Worm (Caenorhabditis elegans) whole organism, L4 larva: ENCODE data around the gene nhr-213.

Experiments used
- D1046.2 ChIP-seq: fragments of 200-800 bp; sonication (Bioruptor generic); IDR thresholded peaks from 2 replicates; pipeline ENCODE4 v1.3.6; 2022; ENCODE audit warnings: missing genetic modification characterization, missing compliant biosample characterization
- F10B5.3 ChIP-seq: sonication (generic microtip); optimal IDR thresholded peaks from 2 replicates; lab custom pipeline; 2016; ENCODE audit warnings: mild to moderate bottlenecking, missing genetic modification characterization, missing compliant biosample characterization
- F26F4.8 ChIP-seq: fragments of 200-800 bp; sonication (Bioruptor generic); conservative IDR thresholded peaks from 2 replicates; pipeline ENCODE4 v1.3.6; 2022; ENCODE audit warnings: missing genetic modification characterization, missing compliant biosample characterization
- F37D6.2 ChIP-seq: sonication (generic microtip); optimal IDR thresholded peaks from 2 replicates; lab custom pipeline; 2016; ENCODE audit warnings: mild to moderate bottlenecking, missing genetic modification characterization, missing compliant biosample characterization
- F49E8.2 ChIP-seq: sonication (generic microtip); optimal IDR thresholded peaks from 2 replicates; lab custom pipeline; 2016; ENCODE audit warnings: missing compliant biosample characterization, mild to moderate bottlenecking, missing genetic modification characterization, borderline replicate concordance
- R02D3.7 ChIP-seq: fragments of 150-350 bp; sonication (generic microtip); optimal IDR thresholded peaks from 3 replicates; lab custom pipeline; 2014; ENCODE audit warnings: missing biosample characterization, missing genetic modification characterization
- Y105C5A.15 ChIP-seq: fragments of 200-800 bp; sonication (Bioruptor generic); IDR thresholded peaks from 2 replicates; pipeline ENCODE4 v1.3.6; 2022; ENCODE audit warnings: missing genetic modification characterization, missing compliant biosample characterization
- Y75B8A.6 ChIP-seq: fragments of 200-800 bp; sonication (Bioruptor generic); IDR thresholded peaks from 2 replicates; pipeline ENCODE4 v1.3.6; 2022; ENCODE audit warnings: missing genetic modification reagents, missing genetic modification characterization, missing compliant biosample characterization
- ZK337.2 ChIP-seq: fragments of 200-800 bp; sonication (Bioruptor generic); IDR thresholded peaks from 2 replicates; pipeline ENCODE4 v1.3.6; 2022; ENCODE audit warnings: missing genetic modification reagents, missing genetic modification characterization, missing compliant biosample characterization
- aha-1 ChIP-seq: fragments of 150-350 bp; peaks from one replicate; lab custom pipeline; 2014; ENCODE audit warnings: missing biosample characterization, missing genetic modification characterization
- aly-2 ChIP-seq: sonication (generic microtip); optimal IDR thresholded peaks from 2 replicates; lab custom pipeline; 2018; ENCODE audit warnings: missing biosample characterization, missing genetic modification characterization
- ama-1 ChIP-seq: fragments of 150-350 bp; optimal IDR thresholded peaks from 2 replicates; lab custom pipeline; 2014; ENCODE audit warnings: inconsistent platforms, mixed read lengths
- attf-4 ChIP-seq: sonication (generic microtip); optimal IDR thresholded peaks from 3 replicates; lab custom pipeline; 2017; ENCODE audit warnings: missing biosample characterization, missing genetic modification characterization
- ceh-20 ChIP-seq: fragments of 200-800 bp; sonication (Bioruptor generic); IDR thresholded peaks from 2 replicates; pipeline ENCODE4 v1.3.6; 2022; ENCODE audit warnings: missing genetic modification reagents, missing genetic modification characterization, missing compliant biosample characterization
- ceh-28 ChIP-seq: fragments of 150-350 bp; optimal IDR thresholded peaks from 2 replicates; lab custom pipeline; 2014; ENCODE audit warnings: missing biosample characterization, missing genetic modification reagents, missing genetic modification characterization
- ceh-32 ChIP-seq: sonication (generic microtip); optimal IDR thresholded peaks from 2 replicates; lab custom pipeline; 2016; ENCODE audit warnings: mild to moderate bottlenecking, missing genetic modification characterization, missing compliant biosample characterization; ENCODE audit not compliant: poor library complexity
- ceh-62 ChIP-seq: sonication (generic microtip); optimal IDR thresholded peaks from 2 replicates; lab custom pipeline; 2017; ENCODE audit warnings: missing biosample characterization, missing genetic modification characterization
- ces-1 ChIP-seq: fragments of 150-350 bp; sonication (generic microtip); optimal IDR thresholded peaks from 4 replicates; lab custom pipeline; 2014; ENCODE audit warnings: missing biosample characterization, missing genetic modification reagents, missing genetic modification characterization
- cey-2 ChIP-seq: sonication (generic microtip); optimal IDR thresholded peaks from 3 replicates; lab custom pipeline; 2017; ENCODE audit warnings: missing genetic modification characterization, mild to moderate bottlenecking, missing compliant biosample characterization, antibody characterized with exemption, borderline replicate concordance; ENCODE audit not compliant: insufficient read depth
- daf-19 ChIP-seq: fragments of 200-800 bp; sonication (Bioruptor generic); conservative IDR thresholded peaks from 2 replicates; pipeline ENCODE4 v1.3.6; 2022; ENCODE audit warnings: missing genetic modification characterization, missing compliant biosample characterization
- daf-8 ChIP-seq: fragments of 200-800 bp; sonication (Bioruptor generic); IDR thresholded peaks from 2 replicates; pipeline ENCODE4 v1.3.6; 2022; ENCODE audit warnings: missing genetic modification characterization, missing compliant biosample characterization
- dmd-6 ChIP-seq: fragments of 200-800 bp; sonication (Bioruptor generic); IDR thresholded peaks from 2 replicates; pipeline ENCODE4 v1.3.6; 2022; ENCODE audit warnings: missing genetic modification reagents, missing genetic modification characterization, missing compliant biosample characterization
- dmd-8 ChIP-seq: fragments of 200-800 bp; sonication (Bioruptor generic); IDR thresholded peaks from 2 replicates; pipeline ENCODE4 v1.3.6; 2022; ENCODE audit warnings: missing genetic modification characterization, missing compliant biosample characterization
- duxl-1 ChIP-seq: sonication (generic microtip); optimal IDR thresholded peaks from 2 replicates; lab custom pipeline; 2016; ENCODE audit warnings: mild to moderate bottlenecking, missing genetic modification characterization, moderate library complexity, missing compliant biosample characterization; ENCODE audit not compliant: poor library complexity
- dve-1 ChIP-seq: sonication (generic microtip); optimal IDR thresholded peaks from 2 replicates; lab custom pipeline; 2017; ENCODE audit warnings: antibody characterized with exemption, mild to moderate bottlenecking, missing genetic modification characterization, missing compliant biosample characterization; ENCODE audit not compliant: insufficient read depth
- egl-27 ChIP-seq: sonication (generic microtip); optimal IDR thresholded peaks from 3 replicates; lab custom pipeline; 2017; ENCODE audit warnings: missing biosample characterization, missing genetic modification reagents, missing genetic modification characterization
- hlh-11 ChIP-seq: fragments of 200-800 bp; sonication (Bioruptor generic); optimal IDR thresholded peaks from 2 replicates; lab custom pipeline; 2018; ENCODE audit warnings: mild to moderate bottlenecking, missing genetic modification characterization, missing compliant biosample characterization
- jun-1 ChIP-seq: fragments of 150-350 bp; optimal IDR thresholded peaks from 2 replicates; lab custom pipeline; 2014; ENCODE audit warnings: missing biosample characterization, missing genetic modification reagents, missing genetic modification characterization
- lim-7 ChIP-seq: fragments of 200-800 bp; sonication (Bioruptor generic); IDR thresholded peaks from 2 replicates; pipeline ENCODE4 v1.3.6; 2022; ENCODE audit warnings: missing genetic modification characterization, missing compliant biosample characterization
- lin-15B ChIP-seq: fragments of 150-350 bp; sonication (generic microtip); optimal IDR thresholded peaks from 3 replicates; lab custom pipeline; 2014; ENCODE audit warnings: missing biosample characterization, missing genetic modification characterization
- lin-38 ChIP-seq: fragments of 200-800 bp; sonication (Bioruptor generic); IDR thresholded peaks from 2 replicates; pipeline ENCODE4 v1.3.6; 2022; ENCODE audit warnings: missing genetic modification reagents, missing genetic modification characterization, missing compliant biosample characterization
- lir-3 ChIP-seq: sonication (generic microtip); optimal IDR thresholded peaks from 2 replicates; lab custom pipeline; 2016; ENCODE audit warnings: mild to moderate bottlenecking, missing genetic modification characterization, missing compliant biosample characterization
- madf-5 ChIP-seq, 2 experiments: fragments of 200-800 bp; sonication (Bioruptor generic); IDR thresholded peaks; 2 replicates each; pipeline ENCODE4 v1.3.6; 2022; ENCODE audit warnings: missing compliant biosample characterization in 2 of 2, missing genetic modification characterization in 2 of 2
- mdl-1 ChIP-seq, 2 experiments: fragments of 150-350 bp in 1 of 2; sonication (generic microtip) in 1 of 2; optimal IDR thresholded peaks; 2 replicates each; lab custom pipeline; 2014 to 2017; ENCODE audit warnings: missing biosample characterization in 2 of 2, missing genetic modification characterization in 2 of 2
- mep-1 ChIP-seq: fragments of 150-350 bp; sonication (generic microtip); optimal IDR thresholded peaks from 3 replicates; lab custom pipeline; 2014; ENCODE audit warnings: missing biosample characterization, missing genetic modification characterization
- mxl-2 ChIP-seq: fragments of 200-800 bp; sonication (Bioruptor generic); conservative IDR thresholded peaks from 2 replicates; pipeline ENCODE4 v1.3.6; 2022; ENCODE audit warnings: missing genetic modification reagents, missing genetic modification characterization, missing compliant biosample characterization
- nhr-111 ChIP-seq: fragments of 200-800 bp; sonication (Bioruptor generic); optimal IDR thresholded peaks from 2 replicates; lab custom pipeline; 2018; ENCODE audit warnings: mild to moderate bottlenecking, missing genetic modification characterization, missing compliant biosample characterization
- nhr-237 ChIP-seq: sonication (generic microtip); optimal IDR thresholded peaks from 2 replicates; lab custom pipeline; 2017; ENCODE audit warnings: missing biosample characterization, missing genetic modification characterization
- nhr-25 ChIP-seq: sonication (generic microtip); optimal IDR thresholded peaks from 2 replicates; lab custom pipeline; 2017; ENCODE audit warnings: missing genetic modification characterization, mild to moderate bottlenecking, missing compliant biosample characterization, antibody characterized with exemption, moderate library complexity, borderline replicate concordance; ENCODE audit not compliant: insufficient read depth
- nhr-41 ChIP-seq: fragments of 200-800 bp; sonication (Bioruptor generic); IDR thresholded peaks from 2 replicates; pipeline ENCODE4 v1.3.6; 2022; ENCODE audit warnings: missing genetic modification reagents, missing genetic modification characterization, missing compliant biosample characterization
- nhr-42 ChIP-seq: fragments of 200-800 bp; sonication (Bioruptor generic); IDR thresholded peaks from 2 replicates; pipeline ENCODE4 v1.3.6; 2022; ENCODE audit warnings: missing genetic modification characterization, missing compliant biosample characterization
- nhr-6 ChIP-seq: fragments of 150-350 bp; optimal IDR thresholded peaks from 2 replicates; lab custom pipeline; 2014; ENCODE audit warnings: missing biosample characterization, missing genetic modification characterization
- pqm-1 ChIP-seq: sonication (generic microtip); optimal IDR thresholded peaks from 2 replicates; lab custom pipeline; 2017; ENCODE audit warnings: missing biosample characterization, missing genetic modification characterization
- tag-97 ChIP-seq: fragments of 200-800 bp; sonication (Bioruptor generic); IDR thresholded peaks from 2 replicates; pipeline ENCODE4 v1.3.6; 2022; ENCODE audit warnings: missing genetic modification characterization, missing compliant biosample characterization
- unc-130 ChIP-seq: sonication (generic microtip); optimal IDR thresholded peaks from 2 replicates; lab custom pipeline; 2016; ENCODE audit warnings: missing genetic modification reagents, missing genetic modification characterization, missing compliant biosample characterization
- unc-39 ChIP-seq: sonication (generic microtip); optimal IDR thresholded peaks from 2 replicates; lab custom pipeline; 2017; ENCODE audit warnings: missing biosample characterization, missing genetic modification characterization
- unc-62 ChIP-seq, 3 experiments: fragments of 150-350 bp in 1 of 3; sonication (generic microtip); optimal IDR thresholded peaks in 2 of 3; peaks in 1 of 3; 1 replicate in 1 of 3; 2 replicates in 2 of 3; lab custom pipeline; 2014 to 2017; ENCODE audit warnings: missing biosample characterization in 3 of 3, missing genetic modification characterization in 3 of 3, missing genetic modification reagents in 3 of 3, missing genotype in 1 of 3
- vab-7 ChIP-seq: fragments of 200-800 bp; sonication (Bioruptor generic); IDR thresholded peaks from 2 replicates; pipeline ENCODE4 v1.3.6; 2022; ENCODE audit warnings: missing genetic modification reagents, missing genetic modification characterization, missing compliant biosample characterization
- zag-1 ChIP-seq: fragments of 150-350 bp; optimal IDR thresholded peaks from 2 replicates; lab custom pipeline; 2014; ENCODE audit warnings: missing biosample characterization, missing genetic modification characterization
- zfp-2 ChIP-seq: sonication (generic microtip); optimal IDR thresholded peaks from 2 replicates; lab custom pipeline; 2016; ENCODE audit warnings: mild to moderate bottlenecking, missing genetic modification characterization, missing compliant biosample characterization
- zip-2 ChIP-seq: fragments of 150-350 bp; optimal IDR thresholded peaks from 2 replicates; lab custom pipeline; 2014; ENCODE audit warnings: missing biosample characterization, missing genetic modification characterization

nhr-213 gene

ce11 chrV:15873762-15874161, 22.8 kb downstream of the nhr-213 start:
- TF ChIP-seq madf-5 (GFP tag; IDR thresholded peaks at IDR 0.05; lab: Robert Waterston, UW), result peak; percentile 97 to 99
- TF ChIP-seq ama-1 (lab: Kevin White, UChicago), result no peak
- peak; percentile 78 for TF ChIP-seq jun-1 (tag; lab: Kevin White, UChicago)
- no peak for TF ChIP-seq egl-27 (tag; lab: Kevin White, UChicago)
- TF ChIP-seq hlh-11 (tag; lab: Kevin White, UChicago), result no peak
- TF ChIP-seq nhr-111 (GFP tag; lab: Kevin White, UChicago), result peak; percentile 97
- TF ChIP-seq F49E8.2, result peak; percentile 89
- TF ChIP-seq attf-4, result no peak
- TF ChIP-seq dmd-6, result peak; percentile 89
- peak; percentile 26 for TF ChIP-seq ces-1 (GFP tag; lab: Kevin White, UChicago)
- peak; percentile 72 for TF ChIP-seq ceh-32
- peak; percentile 86 for TF ChIP-seq mxl-2 (GFP tag; lab: Robert Waterston, UW)
- TF ChIP-seq daf-8 (GFP tag; lab: Robert Waterston, UW), result peak; percentile 94
- TF ChIP-seq Y105C5A.15 (GFP tag; lab: Robert Waterston, UW), result peak; percentile 97
- TF ChIP-seq pqm-1 (tag; lab: Kevin White, UChicago), result no peak
- no peak for TF ChIP-seq zag-1
- peak; percentile 96 for TF ChIP-seq daf-19 (GFP tag; lab: Robert Waterston, UW)
- peak; percentile 14 for TF ChIP-seq nhr-6 (tag; lab: Kevin White, UChicago)
- TF ChIP-seq ceh-20 (GFP tag; lab: Robert Waterston, UW), result peak; percentile 69
- no peak for TF ChIP-seq mep-1
- TF ChIP-seq nhr-41 (GFP tag; lab: Robert Waterston, UW), result peak; percentile 95
- TF ChIP-seq dmd-8 (GFP tag; lab: Robert Waterston, UW), result peak; percentile 99
- TF ChIP-seq nhr-42 (GFP tag; lab: Robert Waterston, UW), result peak; percentile 95
- TF ChIP-seq mdl-1 (tag; optimal IDR thresholded peaks at IDR 0.05; lab: Kevin White, UChicago), result peak in 1 of 2 experiments; percentile 2
- peak; percentile 99 for TF ChIP-seq vab-7 (GFP tag; lab: Robert Waterston, UW)
- peak; percentile 98 for TF ChIP-seq F26F4.8
- TF ChIP-seq zfp-2 (tag; lab: Kevin White, UChicago), result peak; percentile 71
- peak; percentile 90 for TF ChIP-seq lin-38
- TF ChIP-seq nhr-237, result no peak
- TF ChIP-seq ceh-62 (tag; lab: Kevin White, UChicago), result no peak
- no peak for TF ChIP-seq unc-39 (tag; lab: Kevin White, UChicago)
- peak; percentile 99 for TF ChIP-seq lim-7 (GFP tag; lab: Robert Waterston, UW)
- no peak for TF ChIP-seq unc-62 (GFP tag; optimal IDR thresholded peaks at IDR 0.05 in 1 of 2; lab: Kevin White, UChicago)
- TF ChIP-seq unc-62 (tag; optimal IDR thresholded peaks at IDR 0.05; lab: Kevin White, UChicago), result peak; percentile 54
- TF ChIP-seq duxl-1, result peak; percentile 90
- no peak for TF ChIP-seq R02D3.7 (tag; lab: Kevin White, UChicago)
- TF ChIP-seq lir-3 (tag; lab: Kevin White, UChicago), result peak; percentile 89
- peak; percentile 97 for TF ChIP-seq Y75B8A.6 (GFP tag; lab: Robert Waterston, UW)
- peak; percentile 79 for TF ChIP-seq F10B5.3 (tag; lab: Kevin White, UChicago)
- no peak for TF ChIP-seq cey-2 (tag; lab: Kevin White, UChicago)
- TF ChIP-seq ZK337.2 (GFP tag; lab: Robert Waterston, UW), result peak; percentile 93
- no peak for TF ChIP-seq lin-15B
- TF ChIP-seq F37D6.2 (tag; lab: Kevin White, UChicago), result peak; percentile 59
- TF ChIP-seq zip-2 (tag; lab: Kevin White, UChicago), result peak; percentile 41
- 0 out of 2 replicates have a peak, but pooled peaks have one; percentile 45 for TF ChIP-seq tag-97 (GFP tag; lab: Robert Waterston, UW)
- TF ChIP-seq aly-2, result peak; percentile 74
- TF ChIP-seq unc-130 (GFP tag; lab: Kevin White, UChicago), result peak; percentile 84
- TF ChIP-seq dve-1, result no peak
- TF ChIP-seq D1046.2 (GFP tag; lab: Robert Waterston, UW), result peak; percentile 96
- peak; percentile 64 for TF ChIP-seq aha-1 (tag; lab: Kevin White, UChicago)
- TF ChIP-seq nhr-25 (tag; lab: Kevin White, UChicago), result no peak
- TF ChIP-seq ceh-28 (tag; lab: Kevin White, UChicago), result no peak
